Worm (Caenorhabditis elegans): ENCODE results near the gene F54H12.7.
"Not testable (repeated sequence)": the region's sequence is repeated elsewhere in the genome, so short reads cannot be mapped to it uniquely, and the experiment has no call there.

The F54H12.7 gene

ce11 chrIII:7958922-7959609 is 10.1 kb upstream of the F54H12.7 start, which contains the start of gene F54H12.10:
F54H12.10 (minus strand) TSS chrIII:7958972.
- not testable (repeated sequence) for TF ChIP-seq ref-1 (GFP tag; conservative IDR thresholded peaks at IDR 0.05); cog-1 (tag; optimal IDR thresholded peaks at IDR 0.05); klf-2 (GFP tag; conservative IDR thresholded peaks at IDR 0.05)

- TF ChIP-seq ztf-23, tab-1, ztf-29 (GFP tag; IDR thresholded peaks at IDR 0.05): not testable (repeated sequence)
Observed at ce11 chrIII:7962641-7963040, 6.5 kb upstream of the F54H12.7 start, which contains the start of gene F54H12.4. F54H12.4 (minus strand) TSS chrIII:7962741.

ce11 chrIII:7964281-7964680 is 4.9 kb upstream of the F54H12.7 start, which contains the start of gene F54H12.2:
F54H12.2 (plus strand) TSS chrIII:7964581.
- not testable (repeated sequence) for TF ChIP-seq ref-1 (GFP tag; conservative IDR thresholded peaks at IDR 0.05); flt-1 (GFP tag; IDR thresholded peaks at IDR 0.05); ztf-23 (GFP tag; IDR thresholded peaks at IDR 0.05)

- TF ChIP-seq flt-1 (GFP tag; IDR thresholded peaks at IDR 0.05) = 0 out of 2 replicates have a peak, but pooled peaks have one; percentile 53
Observed at ce11 chrIII:7965946-7966692, 3.0 kb upstream of the F54H12.7 start.

- TF ChIP-seq med-1 (GFP tag; optimal IDR thresholded peaks at IDR 0.05; ENCODE audit: insufficient read depth) (no peak), ztf-29 (GFP tag; IDR thresholded peaks at IDR 0.05) (no peak), ztf-23 (GFP tag; IDR thresholded peaks at IDR 0.05) (no peak), cog-1 (tag; optimal IDR thresholded peaks at IDR 0.05) (no peak), klf-2 (GFP tag; conservative IDR thresholded peaks at IDR 0.05) (no peak), T22C8.4 (GFP tag; IDR thresholded peaks at IDR 0.05) (no peak), flt-1 (GFP tag; IDR thresholded peaks at IDR 0.05) (no peak), ref-1 (GFP tag; conservative IDR thresholded peaks at IDR 0.05) (no peak)
Observed at ce11 chrIII:7972061-7972460, 2.9 kb downstream of the F54H12.7 start, which contains the start of gene F54H12.5. F54H12.5 (minus strand) TSS chrIII:7972161.

- TF ChIP-seq flt-1 (GFP tag; IDR thresholded peaks at IDR 0.05) (no peak), ztf-23 (GFP tag; IDR thresholded peaks at IDR 0.05) (no peak), med-1 (GFP tag; optimal IDR thresholded peaks at IDR 0.05; ENCODE audit: insufficient read depth) (no peak), ref-1 (GFP tag; conservative IDR thresholded peaks at IDR 0.05) (no peak), T22C8.4 (GFP tag; IDR thresholded peaks at IDR 0.05) (no peak)
Observed at ce11 chrIII:7972687-7973086, 3.5 kb downstream of the F54H12.7 start.

- TF ChIP-seq klf-2 (GFP tag; conservative IDR thresholded peaks at IDR 0.05) (no peak), cog-1 (tag; optimal IDR thresholded peaks at IDR 0.05) (peak; percentile 1)
Observed at ce11 chrIII:7973201-7973767, 4.1 kb downstream of the F54H12.7 start, which contains the start of the genes eef-1B.1 and aco-2. eef-1B.1 (minus strand) TSS chrIII:7973386. aco-2 (plus strand) TSS chrIII:7973717.

ce11 chrIII:7973968-7974607 is 4.9 kb downstream of the F54H12.7 start:
- no peak for TF ChIP-seq flt-1 (GFP tag; IDR thresholded peaks at IDR 0.05)
- TF ChIP-seq tab-1 (GFP tag; IDR thresholded peaks at IDR 0.05) = no peak
- TF ChIP-seq ztf-23 (GFP tag; IDR thresholded peaks at IDR 0.05) = no peak
- TF ChIP-seq ref-1 (GFP tag; conservative IDR thresholded peaks at IDR 0.05) = no peak
- no peak for TF ChIP-seq med-1 (GFP tag; optimal IDR thresholded peaks at IDR 0.05; ENCODE audit: insufficient read depth)
- no peak for TF ChIP-seq cog-1 (tag; optimal IDR thresholded peaks at IDR 0.05)

- TF ChIP-seq klf-2 (GFP tag; conservative IDR thresholded peaks at IDR 0.05) (no peak), ztf-29 (GFP tag; IDR thresholded peaks at IDR 0.05) (no peak), med-1 (GFP tag; optimal IDR thresholded peaks at IDR 0.05; ENCODE audit: insufficient read depth) (no peak), cog-1 (tag; optimal IDR thresholded peaks at IDR 0.05) (no peak), ref-1 (GFP tag; conservative IDR thresholded peaks at IDR 0.05) (no peak), ztf-23 (GFP tag; IDR thresholded peaks at IDR 0.05) (no peak), flt-1 (GFP tag; IDR thresholded peaks at IDR 0.05) (no peak), tab-1 (GFP tag; IDR thresholded peaks at IDR 0.05) (no peak), T22C8.4 (GFP tag; IDR thresholded peaks at IDR 0.05) (no peak)
Observed at ce11 chrIII:7977224-7977623, 8.1 kb downstream of the F54H12.7 start.

ce11 chrIII:7977777-7978176 is 8.6 kb downstream of the F54H12.7 start, which contains the start of gene C06G4.4:
C06G4.4 (minus strand) TSS chrIII:7977812.
- no peak for TF ChIP-seq ref-1 (GFP tag; conservative IDR thresholded peaks at IDR 0.05)
- TF ChIP-seq T22C8.4 (GFP tag; IDR thresholded peaks at IDR 0.05) = no peak
- TF ChIP-seq ztf-23 (GFP tag; IDR thresholded peaks at IDR 0.05) = no peak

Measured in whole organism, midembryonic.